Worm (Caenorhabditis elegans) whole organism, late embryonic: ENCODE results near the gene F07E5.13.

Source experiments
- C38D4.7 ChIP-seq: fragments of 200-800 bp; sonication (Bioruptor generic); optimal IDR thresholded peaks from 2 replicates; lab custom pipeline; 2018; ENCODE audit warnings: mild to moderate bottlenecking, missing genetic modification characterization, moderate library complexity, missing compliant biosample characterization
- F13H6.1 ChIP-seq: sonication (generic microtip); optimal IDR thresholded peaks from 2 replicates; lab custom pipeline; 2016; ENCODE audit warnings: missing genetic modification characterization, missing compliant biosample characterization
- K02D7.2 ChIP-seq: sonication (generic microtip); optimal IDR thresholded peaks from 2 replicates; lab custom pipeline; 2017; ENCODE audit warnings: mild to moderate bottlenecking, missing genetic modification characterization, missing compliant biosample characterization
- T23F11.4 ChIP-seq: fragments of 200-800 bp; sonication (Bioruptor generic); optimal IDR thresholded peaks from 2 replicates; lab custom pipeline; 2018; ENCODE audit warnings: mild to moderate bottlenecking, missing genetic modification characterization, missing compliant biosample characterization
- Y22D7AL.16 ChIP-seq: sonication (generic microtip); optimal IDR thresholded peaks from 2 replicates; lab custom pipeline; 2016; ENCODE audit warnings: missing genetic modification characterization, missing compliant biosample characterization
- ahr-1 ChIP-seq: sonication (generic microtip); optimal IDR thresholded peaks from 2 replicates; lab custom pipeline; 2016; ENCODE audit warnings: missing genetic modification characterization, missing compliant biosample characterization
- ceh-18 ChIP-seq: sonication (generic microtip); optimal IDR thresholded peaks from 2 replicates; lab custom pipeline; 2016; ENCODE audit warnings: missing genetic modification characterization, missing compliant biosample characterization
- ceh-2 ChIP-seq: sonication (generic microtip); optimal IDR thresholded peaks from 2 replicates; lab custom pipeline; 2016; ENCODE audit warnings: missing genotype, missing genetic modification characterization, missing compliant biosample characterization
- ceh-22 ChIP-seq: sonication (generic microtip); optimal IDR thresholded peaks from 2 replicates; lab custom pipeline; 2017; ENCODE audit warnings: missing biosample characterization, missing genetic modification characterization
- ceh-24 ChIP-seq: sonication (generic microtip); optimal IDR thresholded peaks from 2 replicates; lab custom pipeline; 2016; ENCODE audit warnings: mild to moderate bottlenecking, missing genetic modification characterization, missing compliant biosample characterization
- ceh-34 ChIP-seq: sonication (generic microtip); optimal IDR thresholded peaks from 2 replicates; lab custom pipeline; 2016; ENCODE audit warnings: mild to moderate bottlenecking, missing genetic modification characterization, missing compliant biosample characterization
- ceh-48 ChIP-seq: sonication (generic microtip); optimal IDR thresholded peaks from 2 replicates; lab custom pipeline; 2016; ENCODE audit warnings: missing genetic modification characterization, inconsistent platforms, missing compliant biosample characterization
- ceh-9 ChIP-seq: sonication (generic microtip); optimal IDR thresholded peaks from 2 replicates; lab custom pipeline; 2016; ENCODE audit warnings: mild to moderate bottlenecking, missing genetic modification characterization, inconsistent platforms, missing compliant biosample characterization
- dmd-4 ChIP-seq: sonication (generic microtip); optimal IDR thresholded peaks from 2 replicates; lab custom pipeline; 2016; ENCODE audit warnings: borderline replicate concordance, missing genetic modification characterization, missing compliant biosample characterization
- elt-2 ChIP-seq: sonication (generic microtip); optimal IDR thresholded peaks from 2 replicates; lab custom pipeline; 2016; ENCODE audit warnings: missing genetic modification reagents, missing genetic modification characterization, missing compliant biosample characterization
- eyg-1 ChIP-seq: sonication (generic microtip); optimal IDR thresholded peaks from 2 replicates; lab custom pipeline; 2016; ENCODE audit warnings: missing genotype, missing genetic modification characterization, missing compliant biosample characterization
- fax-1 ChIP-seq: sonication (generic microtip); optimal IDR thresholded peaks from 2 replicates; lab custom pipeline; 2016; ENCODE audit warnings: missing genotype, missing genetic modification characterization, missing compliant biosample characterization
- fkh-6 ChIP-seq: sonication (generic microtip); optimal IDR thresholded peaks from 2 replicates; lab custom pipeline; 2016; ENCODE audit warnings: missing genetic modification characterization, missing compliant biosample characterization
- hlh-30 ChIP-seq: sonication (generic microtip); optimal IDR thresholded peaks from 2 replicates; lab custom pipeline; 2017; ENCODE audit warnings: antibody characterized with exemption, missing genetic modification characterization, missing compliant biosample characterization; ENCODE audit not compliant: insufficient read depth
- hlh-8 ChIP-seq: sonication (generic microtip); optimal IDR thresholded peaks from 2 replicates; lab custom pipeline; 2016; ENCODE audit warnings: missing genotype, missing genetic modification characterization, missing compliant biosample characterization
- lim-6 ChIP-seq: sonication (generic microtip); optimal IDR thresholded peaks from 2 replicates; lab custom pipeline; 2016; ENCODE audit warnings: missing genetic modification characterization, missing compliant biosample characterization
- lin-11 ChIP-seq: fragments of 200-800 bp; sonication (Bioruptor generic); optimal IDR thresholded peaks from 2 replicates; lab custom pipeline; 2018; ENCODE audit warnings: mild to moderate bottlenecking, missing genetic modification characterization, missing compliant biosample characterization
- madf-2 ChIP-seq: sonication (generic microtip); optimal IDR thresholded peaks from 2 replicates; lab custom pipeline; 2017; ENCODE audit warnings: missing genetic modification characterization, missing compliant biosample characterization
- nhr-11 ChIP-seq: fragments of 150-350 bp; optimal IDR thresholded peaks from 2 replicates; lab custom pipeline; 2014; ENCODE audit warnings: missing biosample characterization, missing genetic modification characterization
- npax-4 ChIP-seq: sonication (generic microtip); optimal IDR thresholded peaks from 2 replicates; lab custom pipeline; 2016; ENCODE audit warnings: missing genetic modification characterization, missing compliant biosample characterization
- pat-9 ChIP-seq: fragments of 200-800 bp; sonication (Bioruptor generic); optimal IDR thresholded peaks from 2 replicates; lab custom pipeline; 2018; ENCODE audit warnings: mild to moderate bottlenecking, missing genetic modification characterization, moderate library complexity, missing compliant biosample characterization
- pax-1 ChIP-seq: fragments of 150-350 bp; optimal IDR thresholded peaks from 2 replicates; lab custom pipeline; 2014; ENCODE audit warnings: missing biosample characterization, missing genetic modification characterization
- pha-2 ChIP-seq: sonication (generic microtip); optimal IDR thresholded peaks from 2 replicates; lab custom pipeline; 2017; ENCODE audit warnings: mild to moderate bottlenecking, missing genetic modification characterization, missing compliant biosample characterization
- pha-4 ChIP-seq: fragments of 150-350 bp; optimal IDR thresholded peaks from 2 replicates; lab custom pipeline; 2018; ENCODE audit warnings: missing biosample characterization, missing genetic modification reagents, missing genetic modification characterization
- pqm-1 ChIP-seq: sonication (generic microtip); optimal IDR thresholded peaks from 2 replicates; lab custom pipeline; 2016; ENCODE audit warnings: missing genetic modification characterization, missing compliant biosample characterization
- sdc-2 ChIP-seq: sonication (generic microtip); optimal IDR thresholded peaks from 2 replicates; lab custom pipeline; 2016; ENCODE audit warnings: missing genotype, missing genetic modification characterization, missing compliant biosample characterization
- sox-2 ChIP-seq: fragments of 200-800 bp; sonication (Bioruptor generic); IDR thresholded peaks from 2 replicates; pipeline ENCODE4 v1.3.6; 2022; ENCODE audit warnings: missing genetic modification reagents, missing genetic modification characterization, missing compliant biosample characterization
- syd-9 ChIP-seq: sonication (generic microtip); optimal IDR thresholded peaks from 2 replicates; lab custom pipeline; 2016; ENCODE audit warnings: mild to moderate bottlenecking, missing genetic modification characterization, moderate library complexity, missing compliant biosample characterization
- ttx-3 ChIP-seq: sonication (generic microtip); optimal IDR thresholded peaks from 2 replicates; lab custom pipeline; 2016; ENCODE audit warnings: missing genetic modification reagents, missing genetic modification characterization, missing compliant biosample characterization
- unc-55 ChIP-seq: sonication (generic microtip); optimal IDR thresholded peaks from 2 replicates; lab custom pipeline; 2017; ENCODE audit warnings: missing biosample characterization, missing genetic modification reagents, missing genetic modification characterization
- unc-86 ChIP-seq: sonication (generic microtip); optimal IDR thresholded peaks from 2 replicates; lab custom pipeline; 2016; ENCODE audit warnings: missing genetic modification characterization, missing compliant biosample characterization
- ztf-16 ChIP-seq: sonication (generic microtip); optimal IDR thresholded peaks from 2 replicates; lab custom pipeline; 2017; ENCODE audit warnings: missing genetic modification characterization, missing compliant biosample characterization

The F07E5.13 gene

ce11 chrII:2099139-2099976 is 35.5 kb upstream of the F07E5.13 start, which contains the start of gene math-42:
TSS of gene math-42 (plus strand) at chrII:2099926.
- TF ChIP-seq fkh-6 (no peak), elt-2 (peak; percentile 46)

- TF ChIP-seq pax-1 (tag; lab: Kevin White, UChicago) (no peak), T23F11.4 (no peak), fkh-6 (no peak), ceh-24 (no peak), unc-86 (no peak), pqm-1 (tag; lab: Kevin White, UChicago) (no peak), lin-11 (tag; lab: Kevin White, UChicago) (no peak), sox-2 (no peak), ttx-3 (tag; lab: Kevin White, UChicago) (no peak), ceh-18 (tag; lab: Kevin White, UChicago) (no peak), F13H6.1 (tag; lab: Kevin White, UChicago) (no peak), ztf-16 (tag; lab: Kevin White, UChicago) (no peak), hlh-30 (tag; lab: Kevin White, UChicago) (no peak), hlh-8 (tag; lab: Kevin White, UChicago) (no peak), pha-2 (tag; lab: Kevin White, UChicago) (no peak), ceh-34 (tag; lab: Kevin White, UChicago) (no peak), lim-6 (tag; lab: Kevin White, UChicago) (no peak)
These were observed 31.2 kb upstream of the F07E5.13 start, which contains the start of gene T16A1.2 for ce11 chrII:2094924-2095650. TSS of gene T16A1.2 (plus strand) at chrII:2095600.

ce11 chrII:2093456-2093926 is 29.6 kb upstream of the F07E5.13 start, which contains the start of gene fbxb-37:
TSS of gene fbxb-37 (minus strand) at chrII:2093876.
- TF ChIP-seq ahr-1 (tag; lab: Kevin White, UChicago) (no peak), sdc-2 (no peak), ceh-18 (tag; lab: Kevin White, UChicago) (no peak), pat-9 (tag; lab: Kevin White, UChicago) (no peak), ceh-48 (no peak), F13H6.1 (tag; lab: Kevin White, UChicago) (no peak)

- TF ChIP-seq dmd-4 (tag; lab: Kevin White, UChicago) (no peak), ceh-9 (tag; lab: Kevin White, UChicago) (no peak), F13H6.1 (tag; lab: Kevin White, UChicago) (no peak), ceh-2 (tag; lab: Kevin White, UChicago) (no peak), ceh-34 (tag; lab: Kevin White, UChicago) (no peak), T23F11.4 (no peak), C38D4.7 (no peak)
These were observed 28.1 kb upstream of the F07E5.13 start, which contains the start of gene T16A1.10 for ce11 chrII:2091972-2092371. TSS of gene T16A1.10 (minus strand) at chrII:2092094.

- TF ChIP-seq npax-4 (tag; lab: Kevin White, UChicago) (no peak), elt-2 (peak; percentile 80)
These were observed 26.7 kb upstream of the F07E5.13 start, which contains the start of gene trpl-5 for ce11 chrII:2090605-2091004. TSS of gene trpl-5 (minus strand) at chrII:2090636.

ce11 chrII:2087206-2087605 is 23.3 kb upstream of the F07E5.13 start:
- no peak for TF ChIP-seq Y22D7AL.16 (tag; lab: Kevin White, UChicago)
- no peak for TF ChIP-seq pax-1 (tag; lab: Kevin White, UChicago)
- no peak for TF ChIP-seq syd-9
- TF ChIP-seq T23F11.4: no peak
- TF ChIP-seq K02D7.2 (tag; lab: Kevin White, UChicago): no peak
- no peak for TF ChIP-seq C38D4.7
- TF ChIP-seq ceh-34 (tag; lab: Kevin White, UChicago): no peak
- no peak for TF ChIP-seq lin-11 (tag; lab: Kevin White, UChicago)
- TF ChIP-seq fax-1: no peak
- TF ChIP-seq nhr-11 (tag; lab: Kevin White, UChicago): no peak
- TF ChIP-seq pha-4 (tag; lab: Kevin White, UChicago): no peak
- TF ChIP-seq eyg-1: no peak
- TF ChIP-seq unc-55 (GFP tag; lab: Kevin White, UChicago): no peak
- no peak for TF ChIP-seq ceh-22 (tag; lab: Kevin White, UChicago)
- no peak for TF ChIP-seq fkh-6
- TF ChIP-seq pat-9 (tag; lab: Kevin White, UChicago): no peak
- TF ChIP-seq hlh-8 (tag; lab: Kevin White, UChicago): no peak
- no peak for TF ChIP-seq madf-2 (tag; lab: Kevin White, UChicago)
